Worm (Caenorhabditis elegans) whole organism, L1 larva: ENCODE measurements around the gene hmg-4.

Source experiments
- C34B4.2 ChIP-seq: sonication (generic microtip); optimal IDR thresholded peaks from 2 replicates; lab custom pipeline; 2017; ENCODE audit warnings: mild to moderate bottlenecking, missing genetic modification characterization, missing compliant biosample characterization
- aha-1 ChIP-seq: fragments of 150-350 bp; optimal IDR thresholded peaks from 2 replicates; lab custom pipeline; 2014; ENCODE audit warnings: missing biosample characterization, missing genetic modification characterization
- alr-1 ChIP-seq: fragments of 200-800 bp; sonication (Bioruptor generic); optimal IDR thresholded peaks from 2 replicates; lab custom pipeline; 2018; ENCODE audit warnings: borderline replicate concordance, mild to moderate bottlenecking, missing genetic modification characterization, missing compliant biosample characterization
- ama-1 ChIP-seq: fragments of 150-350 bp; optimal IDR thresholded peaks from 2 replicates; lab custom pipeline; 2014
- blmp-1 ChIP-seq: fragments of 150-350 bp; optimal IDR thresholded peaks from 2 replicates; lab custom pipeline; 2014; ENCODE audit warnings: missing biosample characterization, missing genetic modification characterization
- ceh-88 ChIP-seq: fragments of 200-800 bp; sonication (Bioruptor generic); IDR thresholded peaks from 2 replicates; pipeline ENCODE4 v1.3.6; 2022; ENCODE audit warnings: missing genetic modification characterization, missing compliant biosample characterization
- dpl-1 ChIP-seq, 3 experiments: fragments of 150-350 bp in 2 of 3; sonication (generic microtip) in 1 of 3; optimal IDR thresholded peaks; 2 replicates each; lab custom pipeline; 2014 to 2017; ENCODE audit warnings: missing biosample characterization in 3 of 3, missing genetic modification characterization in 3 of 3, missing genetic modification reagents in 3 of 3
- efl-1 ChIP-seq, 4 experiments: fragments of 150-350 bp; optimal IDR thresholded peaks in 3 of 4; peaks in 1 of 4; 1 replicate in 1 of 4; 2 replicates in 3 of 4; lab custom pipeline; 2014; ENCODE audit warnings: missing biosample characterization in 2 of 4, missing genetic modification characterization in 2 of 4, missing genetic modification reagents in 2 of 4
- egl-27 ChIP-seq, 2 experiments: fragments of 150-350 bp in 1 of 2; sonication (generic microtip); optimal IDR thresholded peaks; 3 replicates each; lab custom pipeline; 2017 to 2018; ENCODE audit warnings: missing biosample characterization in 2 of 2, missing genetic modification characterization in 2 of 2, missing genetic modification reagents in 2 of 2
- fos-1 ChIP-seq: fragments of 150-350 bp; optimal IDR thresholded peaks from 2 replicates; lab custom pipeline; 2014; ENCODE audit warnings: missing biosample characterization, missing genetic modification characterization
- grh-1 ChIP-seq: fragments of 200-800 bp; sonication (Bioruptor generic); IDR thresholded peaks from 2 replicates; pipeline ENCODE4 v1.3.6; 2022; ENCODE audit warnings: missing genetic modification reagents, missing genetic modification characterization, missing compliant biosample characterization
- hlh-17 ChIP-seq: fragments of 200-800 bp; sonication (Bioruptor generic); optimal IDR thresholded peaks from 2 replicates; lab custom pipeline; 2018; ENCODE audit warnings: missing genetic modification characterization, mild to moderate bottlenecking, missing compliant biosample characterization, moderate library complexity, borderline replicate concordance
- lin-13 ChIP-seq: fragments of 150-350 bp; optimal IDR thresholded peaks from 2 replicates; lab custom pipeline; 2014; ENCODE audit warnings: missing biosample characterization, missing genetic modification reagents, missing genetic modification characterization
- lin-14 ChIP-seq: fragments of 200-800 bp; sonication (Bioruptor generic); optimal IDR thresholded peaks from 2 replicates; lab custom pipeline; 2018; ENCODE audit warnings: mild to moderate bottlenecking, missing genetic modification characterization, moderate library complexity, missing compliant biosample characterization
- lin-15B ChIP-seq: fragments of 150-350 bp; sonication (generic microtip); optimal IDR thresholded peaks from 3 replicates; lab custom pipeline; 2014; ENCODE audit warnings: missing biosample characterization, missing genetic modification characterization
- lin-35 ChIP-seq, 2 experiments: fragments of 150-350 bp; optimal IDR thresholded peaks; 2 replicates each; lab custom pipeline; 2014; ENCODE audit warnings: missing biosample characterization in 2 of 2, missing genetic modification characterization in 2 of 2, missing genetic modification reagents in 2 of 2
- lir-3 ChIP-seq: sonication (generic microtip); optimal IDR thresholded peaks from 2 replicates; lab custom pipeline; 2016; ENCODE audit warnings: mild to moderate bottlenecking, missing genetic modification characterization, moderate library complexity, missing compliant biosample characterization; ENCODE audit not compliant: poor library complexity
- lsy-2 ChIP-seq, 2 experiments: fragments of 150-350 bp; optimal IDR thresholded peaks; 2 replicates each; lab custom pipeline; 2014; ENCODE audit warnings: missing biosample characterization in 2 of 2, missing genetic modification characterization in 2 of 2
- mdl-1 ChIP-seq, 2 experiments: fragments of 150-350 bp; optimal IDR thresholded peaks; 2 replicates each; lab custom pipeline; 2014 to 2017; ENCODE audit warnings: missing biosample characterization in 2 of 2, missing genetic modification characterization in 2 of 2, inconsistent platforms in 1 of 2
- mep-1 ChIP-seq: fragments of 150-350 bp; optimal IDR thresholded peaks from 2 replicates; lab custom pipeline; 2014; ENCODE audit warnings: missing biosample characterization, missing genetic modification characterization
- nhr-20 ChIP-seq: sonication (generic microtip); optimal IDR thresholded peaks from 2 replicates; lab custom pipeline; 2016; ENCODE audit warnings: mild to moderate bottlenecking, missing genetic modification characterization, missing compliant biosample characterization
- nhr-237 ChIP-seq: fragments of 150-350 bp; optimal IDR thresholded peaks from 2 replicates; lab custom pipeline; 2014; ENCODE audit warnings: missing biosample characterization, missing genetic modification characterization
- nhr-47 ChIP-seq: sonication (generic microtip); optimal IDR thresholded peaks from 2 replicates; lab custom pipeline; 2016; ENCODE audit warnings: mild to moderate bottlenecking, missing genetic modification characterization, moderate library complexity, missing compliant biosample characterization
- nhr-71 ChIP-seq: sonication (generic microtip); optimal IDR thresholded peaks from 2 replicates; lab custom pipeline; 2016; ENCODE audit warnings: mild to moderate bottlenecking, missing genetic modification characterization, moderate library complexity, missing compliant biosample characterization
- nhr-76 ChIP-seq: sonication (generic microtip); optimal IDR thresholded peaks from 2 replicates; lab custom pipeline; 2017; ENCODE audit warnings: missing biosample characterization, missing genetic modification characterization
- pag-3 ChIP-seq: sonication (generic microtip); optimal IDR thresholded peaks from 2 replicates; lab custom pipeline; 2017; ENCODE audit warnings: missing genetic modification characterization, mild to moderate bottlenecking, missing compliant biosample characterization, antibody characterized with exemption, borderline replicate concordance; ENCODE audit not compliant: insufficient read depth
- pqm-1 ChIP-seq: sonication (generic microtip); optimal IDR thresholded peaks from 3 replicates; lab custom pipeline; 2017; ENCODE audit warnings: missing biosample characterization, missing genetic modification characterization
- rnt-1 ChIP-seq: sonication (generic microtip); optimal IDR thresholded peaks from 2 replicates; lab custom pipeline; 2016; ENCODE audit warnings: mild to moderate bottlenecking, missing genetic modification characterization, moderate library complexity, missing compliant biosample characterization
- snpc-4 ChIP-seq: fragments of 150-350 bp; optimal IDR thresholded peaks from 2 replicates; lab custom pipeline; 2014; ENCODE audit warnings: missing biosample characterization, missing genetic modification characterization
- snu-23 ChIP-seq: sonication (generic microtip); optimal IDR thresholded peaks from 2 replicates; lab custom pipeline; 2016; ENCODE audit warnings: missing genetic modification characterization, missing compliant biosample characterization
- sox-4 ChIP-seq: sonication (generic microtip); optimal IDR thresholded peaks from 2 replicates; lab custom pipeline; 2016; ENCODE audit warnings: missing genetic modification characterization, missing compliant biosample characterization
- sup-37 ChIP-seq: fragments of 200-800 bp; sonication (Bioruptor generic); optimal IDR thresholded peaks from 2 replicates; lab custom pipeline; 2018; ENCODE audit warnings: mild to moderate bottlenecking, missing genetic modification characterization, missing compliant biosample characterization
- unc-130 ChIP-seq: fragments of 150-350 bp; optimal IDR thresholded peaks from 2 replicates; lab custom pipeline; 2017; ENCODE audit warnings: missing biosample characterization, missing genetic modification characterization, inconsistent platforms
- unc-62 ChIP-seq: fragments of 150-350 bp; optimal IDR thresholded peaks from 2 replicates; lab custom pipeline; 2014; ENCODE audit warnings: missing biosample characterization, missing genetic modification reagents, missing genetic modification characterization
- zag-1 ChIP-seq: fragments of 150-350 bp; optimal IDR thresholded peaks from 2 replicates; lab custom pipeline; 2014; ENCODE audit warnings: missing biosample characterization, missing genetic modification characterization
- zip-4 ChIP-seq: fragments of 200-800 bp; sonication (Bioruptor generic); optimal IDR thresholded peaks from 2 replicates; lab custom pipeline; 2018; ENCODE audit warnings: mild to moderate bottlenecking, missing genetic modification characterization, moderate library complexity, missing compliant biosample characterization
- ztf-4 ChIP-seq: fragments of 150-350 bp; optimal IDR thresholded peaks from 2 replicates; lab custom pipeline; 2014; ENCODE audit warnings: missing biosample characterization, missing genetic modification characterization

hmg-4 gene

DNA sequence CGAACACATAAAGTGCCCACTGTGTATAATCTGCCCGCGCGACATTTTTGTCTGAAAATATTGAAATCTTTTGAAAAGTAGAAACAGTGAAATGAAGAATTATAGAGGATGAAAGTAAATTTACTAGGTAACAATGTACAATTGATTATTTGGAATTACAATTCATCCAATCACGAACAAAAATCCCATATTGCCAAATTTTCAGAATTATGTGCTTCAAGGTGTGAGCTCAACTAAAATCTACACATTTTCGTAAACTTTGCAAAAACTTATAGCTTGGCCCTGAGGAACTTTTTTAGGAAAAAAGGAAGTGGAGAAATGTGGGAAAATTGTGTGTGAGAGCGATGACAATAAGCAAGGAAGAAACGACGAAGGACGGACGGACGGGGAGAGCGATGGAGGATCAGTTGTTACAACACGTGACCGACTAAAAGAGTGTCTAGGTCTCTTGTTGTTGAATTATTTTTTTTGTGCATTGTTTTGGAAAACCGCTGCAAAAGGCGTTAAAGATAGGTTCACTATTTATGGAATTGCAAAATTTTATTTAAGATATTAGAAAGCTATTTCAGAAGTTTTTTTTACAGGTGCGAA, 6.6 kb downstream of the hmg-4 start, which contains the start of gene mml-1:
Gene mml-1, minus strand, starts transcription at position 51 of the 591 bp plus-strand sequence.
- TF ChIP-seq fos-1 (tag; lab: Kevin White, UChicago) (no peak), lin-15B (tag; lab: Kevin White, UChicago) (no peak), lin-13 (peak; percentile 14), nhr-47 (tag; lab: Kevin White, UChicago) (no peak), lin-35 (GFP tag; optimal IDR thresholded peaks at IDR 0.05; lab: Kevin White, UChicago) (peak; percentile 8 to 42), ceh-88 (GFP tag; lab: Robert Waterston, UW) (no peak), nhr-237 (no peak), nhr-20 (tag; lab: Kevin White, UChicago) (peak; percentile 11), lin-14 (GFP tag; lab: Kevin White, UChicago) (peak; percentile 56), sox-4 (tag; lab: Kevin White, UChicago) (no peak), efl-1 (optimal IDR thresholded peaks at IDR 0.05; lab: Kevin White, UChicago) (peak in 1 of 2 experiments; percentile 21), efl-1 (GFP tag; optimal IDR thresholded peaks at IDR 0.05 in 1 of 2; lab: Kevin White, UChicago) (peak; percentile 7 to 89), mep-1 (peak; percentile 23), egl-27 (tag; optimal IDR thresholded peaks at IDR 0.05; lab: Kevin White, UChicago) (no peak), lsy-2 (tag; optimal IDR thresholded peaks at IDR 0.05; lab: Kevin White, UChicago) (peak; percentile 13 to 36), pag-3 (no peak), nhr-76 (no peak), lir-3 (no peak), sup-37 (GFP tag; lab: Kevin White, UChicago) (no peak), grh-1 (GFP tag; lab: Robert Waterston, UW) (0 out of 2 replicates have a peak, but pooled peaks have one; percentile 17), C34B4.2 (no peak), snu-23 (peak; percentile 22), aha-1 (tag; lab: Kevin White, UChicago) (no peak), unc-130 (tag; lab: Kevin White, UChicago) (peak; percentile 18), dpl-1 (GFP tag; optimal IDR thresholded peaks at IDR 0.05; lab: Kevin White, UChicago) (peak in 1 of 3 experiments; percentile 3), rnt-1 (peak; percentile 33), alr-1 (tag; lab: Kevin White, UChicago) (no peak), zag-1 (no peak), mdl-1 (tag; optimal IDR thresholded peaks at IDR 0.05; lab: Kevin White, UChicago) (peak in 1 of 2 experiments; percentile 21), snpc-4 (tag; lab: Kevin White, UChicago) (no peak), nhr-71 (peak; percentile 39)

DNA sequence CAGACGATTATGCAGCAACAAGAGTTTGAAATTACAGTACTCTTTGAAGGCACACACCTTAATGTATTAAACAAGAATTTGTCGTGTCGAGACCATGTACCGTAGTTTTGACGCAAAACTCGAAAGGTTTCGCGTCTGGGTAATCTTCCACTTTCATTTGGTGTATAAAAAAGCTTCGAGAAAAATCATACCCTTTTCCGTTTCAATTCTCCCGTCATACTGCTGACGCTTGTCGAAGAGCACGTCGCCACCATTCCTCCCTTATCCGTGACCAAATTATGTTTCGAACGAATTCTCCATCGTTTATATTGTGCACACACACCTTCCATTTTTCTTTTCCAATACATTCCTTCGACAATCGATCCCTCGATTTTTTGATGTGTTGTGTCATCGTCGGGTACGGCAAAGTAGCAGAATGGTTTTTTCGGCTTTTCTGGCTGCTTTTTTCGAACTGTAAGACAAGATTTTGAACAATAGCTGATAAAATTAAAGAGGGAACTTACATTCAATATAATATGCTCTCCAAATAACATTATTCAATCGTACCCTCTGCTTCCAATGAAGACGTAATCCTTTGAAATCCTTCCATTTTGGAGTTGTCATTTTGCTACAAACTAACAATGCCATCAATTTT, 7.5 kb downstream of the hmg-4 start:
- no peak for TF ChIP-seq hlh-17 (GFP tag; lab: Kevin White, UChicago)
- TF ChIP-seq efl-1 (optimal IDR thresholded peaks at IDR 0.05; lab: Kevin White, UChicago) = no peak
- peak in 1 of 2 experiments; percentile 78 for TF ChIP-seq efl-1 (GFP tag; optimal IDR thresholded peaks at IDR 0.05 in 1 of 2; lab: Kevin White, UChicago)

DNA sequence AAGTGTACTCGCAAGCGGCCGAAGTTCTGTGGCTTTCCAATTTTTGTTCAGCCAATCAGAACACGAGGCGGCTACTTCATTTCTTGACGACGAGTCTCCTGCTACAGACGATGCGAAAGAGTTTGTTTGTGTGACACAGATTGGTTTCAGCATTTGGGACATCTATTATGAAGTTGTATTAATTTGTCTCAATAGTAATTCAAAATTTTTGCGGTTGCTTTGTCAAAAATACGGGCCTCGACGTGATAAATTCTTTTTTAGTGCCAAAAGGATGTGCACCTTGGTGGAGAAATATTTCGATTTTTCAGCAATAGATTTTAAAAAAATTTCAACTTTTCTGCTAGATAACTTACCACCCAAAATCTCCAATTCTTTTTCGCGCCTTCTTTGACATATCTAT, 10.8 kb downstream of the hmg-4 start:
- TF ChIP-seq rnt-1 (no peak), ama-1 (lab: Kevin White, UChicago) (no peak), unc-62 (GFP tag; lab: Kevin White, UChicago) (no peak), zip-4 (GFP tag; lab: Kevin White, UChicago) (no peak), unc-130 (tag; lab: Kevin White, UChicago) (no peak), nhr-237 (no peak), fos-1 (tag; lab: Kevin White, UChicago) (no peak), pqm-1 (no peak), blmp-1 (tag; lab: Kevin White, UChicago) (no peak), lin-35 (GFP tag; optimal IDR thresholded peaks at IDR 0.05; lab: Kevin White, UChicago) (no peak), ztf-4 (tag; lab: Kevin White, UChicago) (no peak)
